Fruit fly (Drosophila melanogaster) whole organism, prepupa: ENCODE data around the gene CG32855.

ENCODE experiments used
- CG10631 ChIP-seq: fragments of 200-800 bp; sonication (Bioruptor generic); optimal IDR thresholded peaks from 2 replicates; lab custom pipeline; 2016; ENCODE audit warnings: missing biosample characterization, missing genetic modification characterization
- CG10669 ChIP-seq: fragments of 200-800 bp; sonication (Bioruptor generic); optimal IDR thresholded peaks from 3 replicates; lab custom pipeline; 2018; ENCODE audit warnings: missing biosample characterization, mild to moderate bottlenecking, missing genetic modification characterization, moderate library complexity
- CG15336 ChIP-seq: fragments of 200-800 bp; sonication (Bioruptor generic); IDR thresholded peaks from 2 replicates; pipeline ENCODE4 v1.3.6; 2022; ENCODE audit warnings: missing biosample characterization, missing genetic modification characterization
- CG16779 ChIP-seq: fragments of 200-800 bp; sonication (Bioruptor generic); optimal IDR thresholded peaks from 3 replicates; lab custom pipeline; 2017; ENCODE audit warnings: missing biosample characterization, mild to moderate bottlenecking, missing genetic modification characterization
- CG31627 ChIP-seq: fragments of 200-800 bp; sonication (Bioruptor generic); optimal IDR thresholded peaks from 3 replicates; lab custom pipeline; 2016; ENCODE audit warnings: missing biosample characterization, missing genetic modification characterization
- CG32006 ChIP-seq: fragments of 200-800 bp; sonication (Bioruptor generic); optimal IDR thresholded peaks from 3 replicates; lab custom pipeline; 2017; ENCODE audit warnings: missing biosample characterization, mild to moderate bottlenecking, missing genetic modification characterization
- CG3919 ChIP-seq: fragments of 200-800 bp; sonication (Bioruptor generic); optimal IDR thresholded peaks from 3 replicates; lab custom pipeline; 2016; ENCODE audit warnings: missing biosample characterization, missing genetic modification characterization
- CG4318 ChIP-seq: fragments of 200-800 bp; sonication (Bioruptor generic); optimal IDR thresholded peaks from 3 replicates; lab custom pipeline; 2017; ENCODE audit warnings: missing biosample characterization, mild to moderate bottlenecking, missing genetic modification characterization
- CG6163 ChIP-seq: fragments of 200-800 bp; sonication (Bioruptor generic); IDR thresholded peaks from 3 replicates; pipeline ENCODE4 v1.3.6; 2022; ENCODE audit warnings: missing biosample characterization, missing genetic modification characterization
- CG6808 ChIP-seq: fragments of 200-800 bp; sonication (Bioruptor generic); optimal IDR thresholded peaks from 3 replicates; lab custom pipeline; 2017; ENCODE audit warnings: missing biosample characterization, missing genetic modification characterization, mild to moderate bottlenecking, moderate library complexity, missing genetic modification reagents
- CG6854 ChIP-seq: fragments of 200-800 bp; sonication (Bioruptor generic); optimal IDR thresholded peaks from 2 replicates; lab custom pipeline; 2017; ENCODE audit warnings: missing biosample characterization, mild to moderate bottlenecking, missing genetic modification characterization
- CG7368 ChIP-seq: fragments of 200-800 bp; sonication (Bioruptor generic); optimal IDR thresholded peaks from 3 replicates; lab custom pipeline; 2016; ENCODE audit warnings: missing biosample characterization, missing genetic modification characterization
- CG8319 ChIP-seq: fragments of 200-800 bp; sonication (Bioruptor generic); optimal IDR thresholded peaks from 3 replicates; lab custom pipeline; 2016; ENCODE audit warnings: missing biosample characterization, missing genetic modification characterization
- CG8632 ChIP-seq: fragments of 200-800 bp; sonication (Bioruptor generic); optimal IDR thresholded peaks from 3 replicates; lab custom pipeline; 2016; ENCODE audit warnings: missing biosample characterization, missing genetic modification characterization
- CG9139 ChIP-seq: fragments of 200-800 bp; sonication (Bioruptor generic); optimal IDR thresholded peaks from 3 replicates; lab custom pipeline; 2017; ENCODE audit warnings: missing biosample characterization, mild to moderate bottlenecking, missing genetic modification characterization
- Eip75B ChIP-seq: fragments of 200-800 bp; sonication (Bioruptor generic); optimal IDR thresholded peaks from 3 replicates; lab custom pipeline; 2016; ENCODE audit warnings: missing biosample characterization, missing genetic modification characterization
- Eip78C ChIP-seq: fragments of 200-800 bp; sonication (Bioruptor generic); peaks from one replicate; lab custom pipeline; 2016; ENCODE audit warnings: missing biosample characterization, missing genetic modification characterization
- Ets21C ChIP-seq: fragments of 200-800 bp; sonication (Bioruptor generic); optimal IDR thresholded peaks from 3 replicates; lab custom pipeline; 2016; ENCODE audit warnings: missing biosample characterization, missing genetic modification characterization
- Gug ChIP-seq: fragments of 200-800 bp; sonication (Bioruptor generic); IDR thresholded peaks from 2 replicates; pipeline ENCODE4 v1.3.6; 2022; ENCODE audit warnings: missing biosample characterization, missing genetic modification characterization
- Hr38 ChIP-seq: sonication (Bioruptor generic); optimal IDR thresholded peaks from 2 replicates; lab custom pipeline; 2016; ENCODE audit warnings: missing biosample characterization, missing genetic modification characterization
- Hr39 ChIP-seq: fragments of 200-800 bp; sonication (Bioruptor generic); optimal IDR thresholded peaks from 2 replicates; lab custom pipeline; 2016; ENCODE audit warnings: missing biosample characterization, missing genetic modification characterization
- OdsH ChIP-seq: fragments of 200-800 bp; sonication (Bioruptor generic); optimal IDR thresholded peaks from 3 replicates; lab custom pipeline; 2016; ENCODE audit warnings: missing biosample characterization, missing genetic modification characterization
- Smox ChIP-seq: fragments of 200-800 bp; sonication (Bioruptor generic); optimal IDR thresholded peaks from 3 replicates; lab custom pipeline; 2016; ENCODE audit warnings: missing biosample characterization, missing genetic modification characterization
- Sox102F ChIP-seq: fragments of 200-800 bp; sonication (Bioruptor generic); optimal IDR thresholded peaks from 2 replicates; lab custom pipeline; 2016; ENCODE audit warnings: missing biosample characterization, mild to moderate bottlenecking, missing genetic modification characterization
- Sox14 ChIP-seq: fragments of 200-800 bp; sonication (Bioruptor generic); optimal IDR thresholded peaks from 3 replicates; lab custom pipeline; 2016; ENCODE audit warnings: missing biosample characterization, missing genetic modification characterization
- Sox15 ChIP-seq: fragments of 200-800 bp; sonication (Bioruptor generic); optimal IDR thresholded peaks from 3 replicates; lab custom pipeline; 2016; ENCODE audit warnings: missing biosample characterization, missing genetic modification characterization
- achi ChIP-seq: fragments of 200-800 bp; sonication (Bioruptor generic); optimal IDR thresholded peaks from 3 replicates; lab custom pipeline; 2016; ENCODE audit warnings: missing biosample characterization, missing genetic modification characterization
- acj6 ChIP-seq: fragments of 200-800 bp; sonication (Bioruptor generic); optimal IDR thresholded peaks from 3 replicates; lab custom pipeline; 2016; ENCODE audit warnings: missing biosample characterization, missing genetic modification characterization
- cyc ChIP-seq: fragments of 200-800 bp; sonication (Bioruptor generic); optimal IDR thresholded peaks from 3 replicates; lab custom pipeline; 2016; ENCODE audit warnings: missing biosample characterization, missing genetic modification characterization
- dac ChIP-seq: fragments of 200-800 bp; sonication (Bioruptor generic); optimal IDR thresholded peaks from 2 replicates; lab custom pipeline; 2017; ENCODE audit warnings: missing biosample characterization, mild to moderate bottlenecking, missing genetic modification characterization
- eg ChIP-seq: fragments of 200-800 bp; sonication (Bioruptor generic); IDR thresholded peaks from 3 replicates; pipeline ENCODE4 v1.3.6; 2022; ENCODE audit warnings: missing biosample characterization, missing genetic modification characterization
- fd85E ChIP-seq: fragments of 200-800 bp; sonication (Bioruptor generic); optimal IDR thresholded peaks from 3 replicates; lab custom pipeline; 2016; ENCODE audit warnings: missing biosample characterization, missing genetic modification characterization
- fkh ChIP-seq: fragments of 200-800 bp; sonication (Bioruptor generic); optimal IDR thresholded peaks from 3 replicates; lab custom pipeline; 2017; ENCODE audit warnings: missing biosample characterization, mild to moderate bottlenecking, missing genetic modification characterization, moderate library complexity
- pdm3 ChIP-seq: fragments of 200-800 bp; sonication (Bioruptor generic); optimal IDR thresholded peaks from 3 replicates; lab custom pipeline; 2016; ENCODE audit warnings: missing biosample characterization, missing genetic modification characterization
- svp ChIP-seq: fragments of 200-800 bp; sonication (Bioruptor generic); peaks from one replicate; lab custom pipeline; 2016; ENCODE audit warnings: missing biosample characterization, missing genetic modification characterization
- vri ChIP-seq: fragments of 200-800 bp; sonication (Bioruptor generic); optimal IDR thresholded peaks from 3 replicates; lab custom pipeline; 2016; ENCODE audit warnings: missing biosample characterization, mild to moderate bottlenecking, missing genetic modification characterization

CG32855 gene

DNA sequence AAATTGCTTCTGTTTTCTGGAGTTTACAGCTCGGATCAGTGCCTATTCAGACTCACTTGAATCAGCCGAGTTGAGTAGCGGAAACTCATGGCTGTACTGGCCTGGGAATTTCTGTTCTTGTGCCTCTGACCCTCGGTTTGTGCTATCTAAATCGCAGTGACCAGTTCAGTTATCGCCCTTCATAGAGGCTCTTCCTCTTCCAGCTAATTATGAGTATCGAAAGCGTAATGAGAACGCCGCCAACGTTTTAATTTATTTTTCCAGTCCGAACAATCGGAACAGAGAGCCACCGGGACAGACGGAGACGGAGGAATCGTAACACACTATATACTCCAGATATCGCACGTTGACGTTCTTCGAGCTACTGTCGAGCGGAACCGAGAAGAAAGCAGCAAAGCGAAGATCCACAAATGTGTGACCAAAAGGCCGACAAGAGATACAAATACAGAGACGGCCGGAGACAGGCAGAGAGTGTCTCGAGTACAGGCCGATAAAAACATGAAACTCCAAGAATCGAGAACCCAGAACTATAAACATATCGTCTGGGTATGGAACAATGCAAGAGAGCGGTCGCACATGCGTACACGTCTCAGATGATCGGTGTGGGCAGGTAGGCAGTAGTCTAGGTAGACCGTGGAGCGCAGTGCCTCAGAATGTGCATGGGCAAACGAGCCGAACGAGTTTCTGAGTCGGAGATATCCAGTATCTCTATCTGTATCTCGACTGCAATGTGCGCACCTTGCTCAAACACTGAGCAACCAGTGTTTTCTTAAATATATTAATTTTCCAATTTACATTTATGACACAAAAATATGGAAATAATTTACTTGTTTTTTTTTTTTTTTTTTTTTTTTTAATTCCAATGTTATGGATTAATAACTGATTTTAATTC lies 8.9 kb downstream of the CG32855 start (continued):
- no peak for TF ChIP-seq vri
- TF ChIP-seq Hr38 (GFP tag; lab: Kevin White, UChicago) = no peak
- no peak for TF ChIP-seq fd85E (GFP tag; lab: Kevin White, UChicago)
- TF ChIP-seq Eip75B (GFP tag; lab: Kevin White, UChicago) = peak; percentile 88
- peak; percentile 90 for TF ChIP-seq acj6 (GFP tag; lab: Kevin White, UChicago)
- peak; percentile 84 for TF ChIP-seq pdm3 (GFP tag; lab: Kevin White, UChicago)
- peak; percentile 70 for TF ChIP-seq CG8319 (GFP tag; lab: Kevin White, UChicago)
- peak; percentile 72 for TF ChIP-seq CG6808 (GFP tag; lab: Kevin White, UChicago)
- no peak for TF ChIP-seq CG4318
- TF ChIP-seq CG9139 (GFP tag; lab: Kevin White, UChicago) = no peak
- peak; percentile 81 for TF ChIP-seq Sox14 (GFP tag; lab: Kevin White, UChicago)
- peak; percentile 89 for TF ChIP-seq OdsH (GFP tag; lab: Kevin White, UChicago)
- TF ChIP-seq CG6854 (GFP tag; lab: Kevin White, UChicago) = no peak
- no peak for TF ChIP-seq svp (GFP tag; lab: Kevin White, UChicago)
- peak; percentile 91 for TF ChIP-seq achi (GFP tag; lab: Kevin White, UChicago)
- no peak for TF ChIP-seq Smox (GFP tag; lab: Kevin White, UChicago)
- TF ChIP-seq CG31627 (GFP tag; lab: Kevin White, UChicago) = peak; percentile 61
- TF ChIP-seq CG10669 (GFP tag; lab: Kevin White, UChicago) = peak; percentile 73
- no peak for TF ChIP-seq dac (GFP tag; lab: Kevin White, UChicago)
- TF ChIP-seq CG8632 = peak; percentile 92
- TF ChIP-seq Eip78C (GFP tag; lab: Kevin White, UChicago) = peak; percentile 98
- peak; percentile 90 for TF ChIP-seq CG3919 (GFP tag; lab: Kevin White, UChicago)
- TF ChIP-seq Hr39 = peak; percentile 33
- no peak for TF ChIP-seq cyc (GFP tag; lab: Kevin White, UChicago)

DNA sequence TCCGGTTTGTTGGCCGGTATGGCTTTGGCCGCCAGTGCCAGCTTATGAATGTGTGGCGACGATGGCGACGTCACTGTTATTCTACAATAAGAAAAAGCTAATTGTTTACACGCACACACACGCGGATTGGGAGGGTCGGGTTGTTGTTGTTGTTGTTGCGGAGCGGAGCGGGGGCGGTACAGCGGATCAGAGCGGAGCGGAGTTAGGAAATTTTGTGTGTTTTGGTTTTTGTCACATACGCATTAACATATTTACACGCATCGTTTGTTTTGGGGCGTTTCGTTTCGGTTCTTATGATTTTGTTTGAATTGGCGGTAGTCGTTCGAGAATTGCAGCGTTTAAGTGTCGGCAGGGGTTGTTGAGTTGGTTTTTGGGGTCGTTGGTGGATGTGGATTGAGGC lies 11.5 kb downstream of the CG32855 start:
- TF ChIP-seq fkh (GFP tag; lab: Kevin White, UChicago) = peak; percentile 98
- no peak for TF ChIP-seq Gug
- TF ChIP-seq, all 60 proteins: peak for 1

DNA sequence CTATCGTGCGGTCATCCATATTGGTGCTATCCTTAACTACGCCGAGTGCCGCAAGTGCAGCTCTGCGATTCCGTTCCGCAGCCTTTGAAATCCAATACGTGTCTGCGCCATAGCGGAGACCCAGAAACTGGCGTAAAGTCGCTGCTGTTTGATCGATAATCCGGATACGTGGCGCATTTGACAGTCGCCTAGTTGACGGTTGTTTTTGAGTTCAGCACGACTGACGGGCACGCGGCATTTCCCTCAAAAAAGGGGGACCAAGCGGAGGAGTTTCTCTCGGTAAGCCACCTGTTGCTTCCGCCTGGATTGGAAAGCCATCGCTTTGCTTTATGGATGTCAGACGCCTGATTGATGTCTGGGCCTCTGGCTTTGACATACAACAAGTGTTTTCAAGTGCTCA lies 13.3 kb downstream of the CG32855 start, which contains the start of gene CG10185:
Gene CG10185 (minus strand): TSS at position 101 of the 400 bp plus-strand sequence.
- TF ChIP-seq CG32006 (GFP tag; lab: Kevin White, UChicago) (no peak), Eip78C (GFP tag; lab: Kevin White, UChicago) (no peak), Sox102F (no peak), CG8319 (GFP tag; lab: Kevin White, UChicago) (no peak)
- TF ChIP-seq, all 60 proteins: peak for 0

DNA sequence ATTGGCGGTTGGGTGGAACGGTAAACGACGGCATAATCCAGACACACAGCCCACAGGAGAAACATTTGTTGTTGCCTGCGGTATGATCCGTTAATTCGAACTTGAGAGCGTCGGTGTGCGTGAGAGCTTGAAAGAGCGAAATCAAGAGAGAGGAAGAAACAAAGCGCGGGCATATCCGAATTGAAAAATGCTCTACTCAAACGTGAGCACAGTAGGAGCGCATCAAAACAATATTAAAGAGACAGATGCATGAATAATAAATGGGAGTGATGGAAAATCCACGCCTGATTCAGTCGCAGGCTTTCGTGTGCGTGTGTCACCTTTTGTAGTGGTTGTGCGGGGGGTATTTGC lies 29.5 kb downstream of the CG32855 start:
- TF ChIP-seq Eip75B (GFP tag; lab: Kevin White, UChicago) (no peak), CG10631 (GFP tag; lab: Kevin White, UChicago) (no peak), vri (no peak), Hr38 (GFP tag; lab: Kevin White, UChicago) (no peak), OdsH (GFP tag; lab: Kevin White, UChicago) (no peak), CG16779 (tag; lab: Kevin White, UChicago) (peak; percentile 4), Ets21C (GFP tag; lab: Kevin White, UChicago) (no peak), CG6808 (GFP tag; lab: Kevin White, UChicago) (no peak), eg (peak; percentile 72; the same call in 2 of the 3 replicates), CG15336 (GFP tag; lab: Robert Waterston, UW) (peak; percentile 71), CG6163 (GFP tag; lab: Robert Waterston, UW) (peak; percentile 52; the same call in 2 of the 3 replicates), Sox15 (GFP tag; lab: Kevin White, UChicago) (no peak), CG31627 (GFP tag; lab: Kevin White, UChicago) (peak; percentile 19), CG7368 (peak; percentile 8)
